Worm (Caenorhabditis elegans): Measurements from ENCODE around the gene tat-1.

ce11 chrIII:12445991-12446502 lies 24.5 kb upstream of the tat-1 start, which contains the start of gene Y49E10.18:
- TF ChIP-seq dpl-1 (GFP tag; optimal IDR thresholded peaks at IDR 0.05) (no peak), ZK546.5 (tag; optimal IDR thresholded peaks at IDR 0.05) (no peak), unc-39 (tag; optimal IDR thresholded peaks at IDR 0.05) (no peak), mes-2 (tag; optimal IDR thresholded peaks at IDR 0.05; ENCODE audit: poor library complexity, severe bottlenecking) (no peak), nhr-25 (tag; optimal IDR thresholded peaks at IDR 0.05; ENCODE audit: borderline replicate concordance, insufficient read depth) (no peak), unc-130 (GFP tag; optimal IDR thresholded peaks at IDR 0.05) (no peak), tag-97 (GFP tag; IDR thresholded peaks at IDR 0.05) (no peak), ceh-82 (tag; optimal IDR thresholded peaks at IDR 0.05) (no peak), arid-1 (GFP tag; conservative IDR thresholded peaks at IDR 0.05) (no peak), ama-1 (optimal IDR thresholded peaks at IDR 0.05) (no peak)
